Fruit fly (Drosophila melanogaster) whole organism, embryonic: ENCODE results near the gene Hecw.

Experiments
- Adf1 ChIP-seq: fragments of 200-800 bp; sonication (Bioruptor generic); IDR thresholded peaks from 2 replicates; pipeline ENCODE4 v1.3.6; 2022; ENCODE audit warnings: missing biosample characterization, missing genetic modification characterization
- Atf-2 ChIP-seq: fragments of 200-800 bp; sonication (Bioruptor generic); optimal IDR thresholded peaks from 2 replicates; lab custom pipeline; 2016; ENCODE audit warnings: missing biosample characterization, missing genetic modification characterization
- CG12104 ChIP-seq: fragments of 200-800 bp; sonication (Bioruptor generic); optimal IDR thresholded peaks from 3 replicates; lab custom pipeline; 2016; ENCODE audit warnings: missing biosample characterization, missing genetic modification characterization
- CG12391 ChIP-seq: fragments of 200-800 bp; sonication (Bioruptor generic); optimal IDR thresholded peaks from 3 replicates; lab custom pipeline; 2018; ENCODE audit warnings: missing biosample characterization, mild to moderate bottlenecking, missing genetic modification characterization, moderate library complexity
- CG13424 ChIP-seq: fragments of 200-800 bp; sonication (Bioruptor generic); optimal IDR thresholded peaks from 2 replicates; lab custom pipeline; 2019; ENCODE audit warnings: missing biosample characterization, mild to moderate bottlenecking, missing genetic modification characterization, moderate library complexity
- CG14710 ChIP-seq: fragments of 200-800 bp; sonication (Bioruptor generic); optimal IDR thresholded peaks from 3 replicates; lab custom pipeline; 2019; ENCODE audit warnings: missing biosample characterization, mild to moderate bottlenecking, missing genetic modification characterization, moderate library complexity
- CG15601 ChIP-seq: fragments of 200-800 bp; sonication (Bioruptor generic); optimal IDR thresholded peaks from 3 replicates; lab custom pipeline; 2019; ENCODE audit warnings: missing biosample characterization, mild to moderate bottlenecking, missing genetic modification characterization, moderate library complexity
- CG15696 ChIP-seq: fragments of 200-800 bp; sonication (Bioruptor generic); optimal IDR thresholded peaks from 2 replicates; lab custom pipeline; 2019; ENCODE audit warnings: missing biosample characterization, mild to moderate bottlenecking, missing genetic modification characterization, moderate library complexity
- CG17359 ChIP-seq: fragments of 200-800 bp; sonication (Bioruptor generic); optimal IDR thresholded peaks from 3 replicates; lab custom pipeline; 2018; ENCODE audit warnings: missing biosample characterization, mild to moderate bottlenecking, missing genetic modification characterization, moderate library complexity
- CG17829 ChIP-seq: fragments of 200-800 bp; optimal IDR thresholded peaks from 2 replicates; lab custom pipeline; 2019; ENCODE audit warnings: missing biosample characterization, mild to moderate bottlenecking, missing genetic modification characterization, moderate library complexity
- CG2712 ChIP-seq: fragments of 200-800 bp; optimal IDR thresholded peaks from 3 replicates; lab custom pipeline; 2019; ENCODE audit warnings: missing biosample characterization, mild to moderate bottlenecking, missing genetic modification characterization, moderate library complexity
- CG2875 ChIP-seq: fragments of 200-800 bp; sonication (Bioruptor generic); optimal IDR thresholded peaks from 2 replicates; lab custom pipeline; 2017; ENCODE audit warnings: missing biosample characterization, mild to moderate bottlenecking, missing genetic modification characterization, missing genetic modification reagents
- CG30403 ChIP-seq: fragments of 200-800 bp; sonication (Bioruptor generic); optimal IDR thresholded peaks from 3 replicates; lab custom pipeline; 2016; ENCODE audit warnings: missing biosample characterization, missing genetic modification characterization
- CG32772 ChIP-seq: fragments of 200-800 bp; sonication (Bioruptor generic); IDR thresholded peaks from 2 replicates; pipeline ENCODE4 v1.3.6; 2022; ENCODE audit warnings: missing biosample characterization, missing genetic modification characterization
- CG34224 ChIP-seq: fragments of 200-800 bp; sonication (Bioruptor generic); IDR thresholded peaks from 3 replicates; pipeline ENCODE4 v1.3.6; 2022; ENCODE audit warnings: missing biosample characterization, missing genetic modification characterization; ENCODE audit not compliant: partially characterized antibody
- CG4424 ChIP-seq: fragments of 200-800 bp; sonication (Bioruptor generic); optimal IDR thresholded peaks from 3 replicates; lab custom pipeline; 2016; ENCODE audit warnings: missing biosample characterization, missing genetic modification characterization
- CG4707 ChIP-seq: fragments of 200-800 bp; sonication (Bioruptor generic); optimal IDR thresholded peaks from 2 replicates; lab custom pipeline; 2018; ENCODE audit warnings: missing biosample characterization, mild to moderate bottlenecking, missing genetic modification characterization, moderate library complexity
- CG6254 ChIP-seq: fragments of 200-800 bp; sonication (Bioruptor generic); optimal IDR thresholded peaks from 3 replicates; lab custom pipeline; 2017; ENCODE audit warnings: mild to moderate bottlenecking, missing biosample characterization, missing genetic modification reagents, missing genetic modification characterization
- CG7556 ChIP-seq: fragments of 200-800 bp; sonication (Bioruptor generic); optimal IDR thresholded peaks from 2 replicates; lab custom pipeline; 2017; ENCODE audit warnings: missing biosample characterization, mild to moderate bottlenecking, missing genetic modification characterization
- CG8089 ChIP-seq: fragments of 200-800 bp; sonication (Bioruptor generic); optimal IDR thresholded peaks from 3 replicates; lab custom pipeline; 2016; ENCODE audit warnings: missing biosample characterization, missing genetic modification characterization
- CG8388 ChIP-seq: fragments of 200-800 bp; sonication (Bioruptor generic); optimal IDR thresholded peaks from 2 replicates; lab custom pipeline; 2019; ENCODE audit warnings: missing biosample characterization, mild to moderate bottlenecking, missing genetic modification characterization, moderate library complexity
- CG8765 ChIP-seq: fragments of 200-800 bp; sonication (Bioruptor generic); IDR thresholded peaks from 2 replicates; pipeline ENCODE4 v1.3.6; 2022; ENCODE audit warnings: missing biosample characterization, missing genetic modification characterization
- CG8924 ChIP-seq: fragments of 200-800 bp; optimal IDR thresholded peaks from 3 replicates; lab custom pipeline; 2019; ENCODE audit warnings: missing biosample characterization, mild to moderate bottlenecking, missing genetic modification characterization, moderate library complexity
- CG9727 ChIP-seq: fragments of 200-800 bp; sonication (Bioruptor generic); optimal IDR thresholded peaks from 3 replicates; lab custom pipeline; 2017; ENCODE audit warnings: missing biosample characterization, mild to moderate bottlenecking, missing genetic modification characterization
- CoRest ChIP-seq: fragments of 200-800 bp; sonication (Bioruptor generic); optimal IDR thresholded peaks from 3 replicates; lab custom pipeline; 2018; ENCODE audit warnings: missing biosample characterization, mild to moderate bottlenecking, missing genetic modification characterization, moderate library complexity
- D ChIP-seq, 2 experiments: fragments of 200-800 bp in 1 of 2; fragments of >200 bp in 1 of 2; sonication (Bioruptor generic) in 1 of 2; optimal IDR thresholded peaks; 2 replicates in 1 of 2; 3 replicates in 1 of 2; lab custom pipeline; 2017; ENCODE audit warnings: mild to moderate bottlenecking in 1 of 2, missing biosample characterization in 1 of 2, missing genetic modification characterization in 1 of 2, missing genetic modification reagents in 1 of 2
- D19A ChIP-seq: fragments of 200-800 bp; optimal IDR thresholded peaks from 3 replicates; lab custom pipeline; 2019; ENCODE audit warnings: missing biosample characterization, mild to moderate bottlenecking, missing genetic modification characterization, moderate library complexity
- Dll ChIP-seq: fragments of 200-800 bp; sonication (Bioruptor generic); IDR thresholded peaks from 4 replicates; pipeline ENCODE4 v1.3.6; 2022; ENCODE audit warnings: missing biosample characterization, missing genetic modification characterization; ENCODE audit not compliant: partially characterized antibody
- Dp ChIP-seq: fragments of 200-800 bp; sonication (Bioruptor generic); optimal IDR thresholded peaks from 2 replicates; lab custom pipeline; 2018; ENCODE audit warnings: missing biosample characterization, mild to moderate bottlenecking, missing genetic modification characterization, moderate library complexity
- Eip74EF ChIP-seq, 2 experiments: fragments of 200-800 bp in 1 of 2; fragments of >200 bp in 1 of 2; sonication (Bioruptor generic) in 1 of 2; optimal IDR thresholded peaks; 2 replicates each; lab custom pipeline; 2017 to 2019; ENCODE audit warnings: missing biosample characterization in 2 of 2, missing genetic modification characterization in 2 of 2, mild to moderate bottlenecking in 1 of 2, moderate library complexity in 1 of 2
- H15 ChIP-seq: fragments of 200-800 bp; sonication (Bioruptor generic); IDR thresholded peaks from 3 replicates; pipeline ENCODE4 v1.3.6; 2022; ENCODE audit warnings: missing biosample characterization, missing genetic modification characterization
- Hr51 ChIP-seq, 2 experiments: fragments of 200-800 bp; sonication (Bioruptor generic); optimal IDR thresholded peaks; 2 replicates in 1 of 2; 3 replicates in 1 of 2; lab custom pipeline; 2016 to 2018; ENCODE audit warnings: missing biosample characterization in 2 of 2, missing genetic modification characterization in 2 of 2, mild to moderate bottlenecking in 1 of 2, moderate library complexity in 1 of 2
- Hsf ChIP-seq: fragments of 200-800 bp; sonication (Bioruptor generic); optimal IDR thresholded peaks from 3 replicates; lab custom pipeline; 2016; ENCODE audit warnings: missing biosample characterization, missing genetic modification characterization
- Med ChIP-seq: fragments of 200-800 bp; sonication (Bioruptor generic); peaks from one replicate; lab custom pipeline; 2016; ENCODE audit warnings: missing biosample characterization, missing genetic modification characterization, mild to moderate bottlenecking, inconsistent platforms, moderate library complexity
- Meics ChIP-seq: fragments of 200-800 bp; sonication (Bioruptor generic); optimal IDR thresholded peaks from 2 replicates; lab custom pipeline; 2017; ENCODE audit warnings: missing biosample characterization, mild to moderate bottlenecking, missing genetic modification characterization
- NFAT ChIP-seq: fragments of 200-800 bp; sonication (Bioruptor generic); IDR thresholded peaks from 2 replicates; pipeline ENCODE4 v1.3.6; 2022; ENCODE audit warnings: missing biosample characterization, missing genetic modification characterization
- Pdp1 ChIP-seq, 2 experiments: fragments of 200-800 bp; sonication (Bioruptor generic); optimal IDR thresholded peaks; 3 replicates each; lab custom pipeline; 2016; ENCODE audit warnings: missing biosample characterization in 2 of 2, missing genetic modification characterization in 2 of 2, mild to moderate bottlenecking in 1 of 2, moderate library complexity in 1 of 2
- Xrp1 ChIP-seq: fragments of 200-800 bp; sonication (Bioruptor generic); IDR thresholded peaks from 2 replicates; pipeline ENCODE4 v1.3.6; 2022; ENCODE audit warnings: missing biosample characterization, missing genetic modification characterization
- az2 ChIP-seq: fragments of 200-800 bp; sonication (Bioruptor generic); optimal IDR thresholded peaks from 3 replicates; lab custom pipeline; 2016; ENCODE audit warnings: missing biosample characterization, missing genetic modification characterization
- bsh ChIP-seq, 2 experiments: fragments of 200-800 bp; sonication (Bioruptor generic); optimal IDR thresholded peaks; 2 replicates each; lab custom pipeline; 2017 to 2018; ENCODE audit warnings: mild to moderate bottlenecking in 2 of 2, missing biosample characterization in 2 of 2, missing genetic modification characterization in 2 of 2, moderate library complexity in 1 of 2
- crc ChIP-seq: fragments of 200-800 bp; sonication (Bioruptor generic); optimal IDR thresholded peaks from 2 replicates; lab custom pipeline; 2016; ENCODE audit warnings: missing biosample characterization, missing genetic modification characterization
- crp ChIP-seq, 2 experiments: fragments of 200-800 bp; sonication (Bioruptor generic); optimal IDR thresholded peaks; 2 replicates in 1 of 2; 3 replicates in 1 of 2; lab custom pipeline; 2017; ENCODE audit warnings: missing biosample characterization in 2 of 2, missing genetic modification characterization in 2 of 2, mild to moderate bottlenecking in 1 of 2, moderate library complexity in 1 of 2
- dmrt99B ChIP-seq: fragments of 200-800 bp; sonication (Bioruptor generic); optimal IDR thresholded peaks from 2 replicates; lab custom pipeline; 2018; ENCODE audit warnings: missing biosample characterization, mild to moderate bottlenecking, missing genetic modification characterization, moderate library complexity
- gsb ChIP-seq: fragments of 200-800 bp; sonication (Bioruptor generic); IDR thresholded peaks from 2 replicates; pipeline ENCODE4 v1.3.6; 2022; ENCODE audit warnings: missing biosample characterization, missing genetic modification characterization
- kay ChIP-seq: fragments of 200-800 bp; sonication (Bioruptor generic); optimal IDR thresholded peaks from 2 replicates; lab custom pipeline; 2016; ENCODE audit warnings: missing biosample characterization, missing genetic modification characterization
- lmd ChIP-seq: fragments of 200-800 bp; sonication (Bioruptor generic); IDR thresholded peaks from 2 replicates; pipeline ENCODE4 v1.3.6; 2022; ENCODE audit warnings: missing biosample characterization, missing genetic modification characterization
- pb ChIP-seq: fragments of 200-800 bp; sonication (Bioruptor generic); optimal IDR thresholded peaks from 3 replicates; lab custom pipeline; 2016; ENCODE audit warnings: missing biosample characterization, missing genetic modification characterization
- row ChIP-seq: fragments of 200-800 bp; sonication (Bioruptor generic); IDR thresholded peaks from 3 replicates; pipeline ENCODE4 v1.3.6; 2022; ENCODE audit warnings: missing biosample characterization, missing genetic modification characterization

Hecw gene

dm6 chrX:9615471-9615870 lies 6.7 kb downstream of the Hecw start (continued):
- TF ChIP-seq az2 (GFP tag; lab: Kevin White, UChicago) (peak; percentile 25), CG34224 (GFP tag; lab: Robert Waterston, UW) (no peak), CG8388 (peak; percentile 47), CG12104 (GFP tag; lab: Kevin White, UChicago) (peak; percentile 1), pb (GFP tag; lab: Kevin White, UChicago) (no peak), CG14710 (peak; percentile 32), Hsf (peak; percentile 17), CG2712 (tag; lab: Kevin White, UChicago) (peak; percentile 60), Dll (GFP tag; lab: Robert Waterston, UW) (no peak), H15 (GFP tag; lab: Robert Waterston, UW) (no peak), CG32772 (GFP tag; lab: Robert Waterston, UW) (peak; percentile 50; the same call in 1 of the 2 replicates), CG2875 (peak; percentile 29), Atf-2 (GFP tag; lab: Kevin White, UChicago) (peak; percentile 1), Hr51 (GFP tag; optimal IDR thresholded peaks at IDR 0.05; lab: Kevin White, UChicago) (peak in 1 of 2 experiments; percentile 37), Med (GFP tag; lab: Kevin White, UChicago) (peak; percentile 51), gsb (GFP tag; lab: Robert Waterston, UW) (no peak), CG9727 (peak; percentile 49), kay (GFP tag; lab: Kevin White, UChicago) (no peak), bsh (GFP tag; optimal IDR thresholded peaks at IDR 0.05; lab: Kevin White, UChicago) (peak in 1 of 2 experiments; percentile 36), Xrp1 (GFP tag; lab: Robert Waterston, UW) (peak; percentile 13; the same call in 1 of the 2 replicates), Eip74EF (GFP tag; optimal IDR thresholded peaks at IDR 0.05; lab: Kevin White, UChicago) (peak in 1 of 2 experiments; percentile 18), D19A (tag; lab: Kevin White, UChicago) (peak; percentile 30), row (GFP tag; lab: Robert Waterston, UW) (0 out of 3 replicates have a peak, but pooled peaks have one; percentile 15), dmrt99B (tag; lab: Kevin White, UChicago) (peak; percentile 54), CG8765 (GFP tag; lab: Robert Waterston, UW) (no peak), CG17829 (tag; lab: Kevin White, UChicago) (peak; percentile 37), Meics (GFP tag; lab: Kevin White, UChicago) (no peak), crp (GFP tag; optimal IDR thresholded peaks at IDR 0.05; lab: Kevin White, UChicago) (peak in 1 of 2 experiments; percentile 28), CG30403 (GFP tag; lab: Kevin White, UChicago) (peak; percentile 36), Dp (GFP tag; lab: Kevin White, UChicago) (no peak), CG17359 (peak; percentile 32), lmd (GFP tag; lab: Robert Waterston, UW) (0 out of 2 replicates have a peak, but pooled peaks have one; percentile 15), CG8089 (GFP tag; lab: Kevin White, UChicago) (no peak), D (optimal IDR thresholded peaks at IDR 0.05; lab: Kevin White, UChicago) (no peak), D (GFP tag; optimal IDR thresholded peaks at IDR 0.05; lab: Kevin White, UChicago) (peak; percentile 50), CG6254 (GFP tag; lab: Kevin White, UChicago) (peak; percentile 27), CG7556 (peak; percentile 60), CG15601 (tag; lab: Kevin White, UChicago) (peak; percentile 11), crc (no peak), Adf1 (GFP tag; lab: Robert Waterston, UW) (peak; percentile 37; the same call in 1 of the 2 replicates), Pdp1 (GFP tag; optimal IDR thresholded peaks at IDR 0.05; lab: Kevin White, UChicago) (peak in 1 of 2 experiments; percentile 16), CG13424 (tag; lab: Kevin White, UChicago) (peak; percentile 31), NFAT (GFP tag; lab: Robert Waterston, UW) (no peak), CG15696 (tag; lab: Kevin White, UChicago) (no peak), CG4707 (GFP tag; lab: Kevin White, UChicago) (peak; percentile 57), CG4424 (peak; percentile 29), CG12391 (tag; lab: Kevin White, UChicago) (peak; percentile 39), CG8924 (tag; lab: Kevin White, UChicago) (peak; percentile 30), CoRest (tag; lab: Kevin White, UChicago) (peak; percentile 1)
